Fruit fly (Drosophila melanogaster) whole organism, embryonic: ENCODE data around the gene CG31174.

Experiments
- CG10209 ChIP-seq: fragments of 200-800 bp; sonication (Bioruptor generic); optimal IDR thresholded peaks from 3 replicates; lab custom pipeline; 2017; ENCODE audit warnings: missing biosample characterization, mild to moderate bottlenecking, missing genetic modification characterization, missing genetic modification reagents
- CG10274 ChIP-seq: fragments of 200-800 bp; sonication (Bioruptor generic); optimal IDR thresholded peaks from 3 replicates; lab custom pipeline; 2017; ENCODE audit warnings: missing biosample characterization, mild to moderate bottlenecking, missing genetic modification characterization
- CG10366 ChIP-seq: fragments of 200-800 bp; sonication (Bioruptor generic); IDR thresholded peaks from 2 replicates; pipeline ENCODE4 v1.3.6; 2022; ENCODE audit warnings: missing biosample characterization, missing genetic modification characterization
- CG14441 ChIP-seq: fragments of 200-800 bp; sonication (Bioruptor generic); IDR thresholded peaks from 2 replicates; pipeline ENCODE4 v1.3.6; 2022; ENCODE audit warnings: missing biosample characterization, missing genetic modification characterization
- CG14965 ChIP-seq: fragments of 200-800 bp; sonication (Bioruptor generic); optimal IDR thresholded peaks from 2 replicates; lab custom pipeline; 2016; ENCODE audit warnings: missing biosample characterization, missing genetic modification characterization, borderline replicate concordance
- CG16863 ChIP-seq: fragments of 200-800 bp; sonication (Bioruptor generic); optimal IDR thresholded peaks from 3 replicates; lab custom pipeline; 2016; ENCODE audit warnings: missing biosample characterization, missing genetic modification characterization
- CG18619 ChIP-seq: fragments of 200-800 bp; sonication (Bioruptor generic); optimal IDR thresholded peaks from 3 replicates; lab custom pipeline; 2017; ENCODE audit warnings: missing biosample characterization, mild to moderate bottlenecking, missing genetic modification characterization
- CG2889 ChIP-seq: fragments of 200-800 bp; sonication (Bioruptor generic); IDR thresholded peaks from 3 replicates; pipeline ENCODE4 v1.3.6; 2022; ENCODE audit warnings: missing biosample characterization, missing genetic modification characterization
- CG32532 ChIP-seq: fragments of 200-800 bp; sonication (Bioruptor generic); IDR thresholded peaks from 2 replicates; pipeline ENCODE4 v1.3.6; 2022; ENCODE audit warnings: missing biosample characterization, missing genetic modification characterization
- CG34224 ChIP-seq: fragments of 200-800 bp; sonication (Bioruptor generic); IDR thresholded peaks from 3 replicates; pipeline ENCODE4 v1.3.6; 2022; ENCODE audit warnings: missing biosample characterization, missing genetic modification characterization; ENCODE audit not compliant: partially characterized antibody
- CG4360 ChIP-seq: fragments of 200-800 bp; sonication (Bioruptor generic); IDR thresholded peaks from 2 replicates; pipeline ENCODE4 v1.3.6; 2022; ENCODE audit warnings: missing biosample characterization, missing genetic modification characterization
- CG5245 ChIP-seq: fragments of 200-800 bp; sonication (Bioruptor generic); optimal IDR thresholded peaks from 3 replicates; lab custom pipeline; 2016; ENCODE audit warnings: missing biosample characterization, missing genetic modification characterization
- CG5953 ChIP-seq: fragments of 200-800 bp; sonication (Bioruptor generic); IDR thresholded peaks from 2 replicates; pipeline ENCODE4 v1.3.6; 2022; ENCODE audit warnings: missing biosample characterization, missing genetic modification characterization
- CG6689 ChIP-seq: fragments of 200-800 bp; sonication (Bioruptor generic); IDR thresholded peaks from 2 replicates; pipeline ENCODE4 v1.3.6; 2022; ENCODE audit warnings: missing biosample characterization, missing genetic modification characterization
- CG6813 ChIP-seq: fragments of 200-800 bp; sonication (Bioruptor generic); optimal IDR thresholded peaks from 2 replicates; lab custom pipeline; 2017; ENCODE audit warnings: missing biosample characterization, missing genetic modification characterization, mild to moderate bottlenecking, moderate library complexity, missing genetic modification reagents
- CG6854 ChIP-seq: fragments of 200-800 bp; sonication (Bioruptor generic); optimal IDR thresholded peaks from 3 replicates; lab custom pipeline; 2017; ENCODE audit warnings: missing biosample characterization, mild to moderate bottlenecking, missing genetic modification characterization
- CG8290 ChIP-seq, 3 experiments: fragments of 200-800 bp; sonication (Bioruptor generic); optimal IDR thresholded peaks; 2 replicates each; lab custom pipeline; 2016 to 2019; ENCODE audit warnings: missing biosample characterization in 3 of 3, missing genetic modification characterization in 3 of 3, mild to moderate bottlenecking in 2 of 3, moderate library complexity in 1 of 3
- CkIIα-i1 ChIP-seq: fragments of 200-800 bp; sonication (Bioruptor generic); IDR thresholded peaks from 2 replicates; pipeline ENCODE4 v1.3.6; 2022; ENCODE audit warnings: missing biosample characterization, missing genetic modification characterization
- CrebB ChIP-seq: fragments of 200-800 bp; sonication (Bioruptor generic); optimal IDR thresholded peaks from 3 replicates; lab custom pipeline; 2018; ENCODE audit warnings: missing biosample characterization, mild to moderate bottlenecking, missing genetic modification characterization
- Dek ChIP-seq: fragments of 200-800 bp; sonication (Bioruptor generic); optimal IDR thresholded peaks from 3 replicates; lab custom pipeline; 2019; ENCODE audit warnings: missing biosample characterization, mild to moderate bottlenecking, missing genetic modification characterization, moderate library complexity
- Dll ChIP-seq: fragments of 200-800 bp; sonication (Bioruptor generic); IDR thresholded peaks from 4 replicates; pipeline ENCODE4 v1.3.6; 2022; ENCODE audit warnings: missing biosample characterization, missing genetic modification characterization; ENCODE audit not compliant: partially characterized antibody
- NFAT ChIP-seq: fragments of 200-800 bp; sonication (Bioruptor generic); IDR thresholded peaks from 2 replicates; pipeline ENCODE4 v1.3.6; 2022; ENCODE audit warnings: missing biosample characterization, missing genetic modification characterization
- Rfx ChIP-seq: fragments of 200-800 bp; sonication (Bioruptor generic); IDR thresholded peaks from 2 replicates; pipeline ENCODE4 v1.3.6; 2022; ENCODE audit warnings: missing biosample characterization, missing genetic modification characterization
- Rx ChIP-seq: fragments of 200-800 bp; sonication (Bioruptor generic); IDR thresholded peaks from 2 replicates; pipeline ENCODE4 v1.3.6; 2022; ENCODE audit warnings: missing biosample characterization, missing genetic modification characterization
- Scr ChIP-seq: fragments of 200-800 bp; sonication (Bioruptor generic); IDR thresholded peaks from 2 replicates; pipeline ENCODE4 v1.3.6; 2022; ENCODE audit warnings: missing biosample characterization, missing genetic modification characterization; ENCODE audit not compliant: partially characterized antibody
- TFAM ChIP-seq: fragments of 200-800 bp; sonication (Bioruptor generic); optimal IDR thresholded peaks from 2 replicates; lab custom pipeline; 2017; ENCODE audit warnings: missing biosample characterization, missing genetic modification characterization, inconsistent platforms
- cad ChIP-seq: fragments of >200 bp; optimal IDR thresholded peaks from 2 replicates; lab custom pipeline; 2017; ENCODE audit warnings: missing biosample characterization, missing genetic modification characterization
- cas ChIP-seq: fragments of 200-800 bp; sonication (Bioruptor generic); IDR thresholded peaks from 2 replicates; pipeline ENCODE4 v1.3.6; 2022; ENCODE audit warnings: missing biosample characterization, missing genetic modification characterization
- chm ChIP-seq: fragments of 200-800 bp; sonication (Bioruptor generic); IDR thresholded peaks from 2 replicates; pipeline ENCODE4 v1.3.6; 2022; ENCODE audit warnings: missing biosample characterization, missing genetic modification characterization
- crol ChIP-seq: fragments of 200-800 bp; sonication (Bioruptor generic); IDR thresholded peaks from 2 replicates; pipeline ENCODE4 v1.3.6; 2022; ENCODE audit warnings: missing biosample characterization, missing genetic modification characterization
- fd102C ChIP-seq: fragments of 200-800 bp; sonication (Bioruptor generic); optimal IDR thresholded peaks from 2 replicates; lab custom pipeline; 2018; ENCODE audit warnings: missing biosample characterization, mild to moderate bottlenecking, missing genetic modification characterization, moderate library complexity
- hb ChIP-seq: fragments of 200-800 bp; sonication (Bioruptor generic); IDR thresholded peaks from 3 replicates; pipeline ENCODE4 v1.3.6; 2022; ENCODE audit warnings: missing biosample characterization, missing genetic modification characterization; ENCODE audit not compliant: partially characterized antibody
- lbe ChIP-seq: fragments of 200-800 bp; sonication (Bioruptor generic); optimal IDR thresholded peaks from 2 replicates; lab custom pipeline; 2016; ENCODE audit warnings: missing biosample characterization, mild to moderate bottlenecking, missing genetic modification characterization
- pb ChIP-seq: fragments of 200-800 bp; sonication (Bioruptor generic); optimal IDR thresholded peaks from 3 replicates; lab custom pipeline; 2016; ENCODE audit warnings: missing biosample characterization, missing genetic modification characterization
- phol ChIP-seq: fragments of 200-800 bp; sonication (Bioruptor generic); optimal IDR thresholded peaks from 3 replicates; lab custom pipeline; 2018; ENCODE audit warnings: missing biosample characterization, mild to moderate bottlenecking, missing genetic modification characterization, moderate library complexity
- repo ChIP-seq: fragments of 200-800 bp; sonication (Bioruptor generic); optimal IDR thresholded peaks from 2 replicates; lab custom pipeline; 2016; ENCODE audit warnings: missing biosample characterization, missing genetic modification characterization
- row ChIP-seq: fragments of 200-800 bp; sonication (Bioruptor generic); IDR thresholded peaks from 3 replicates; pipeline ENCODE4 v1.3.6; 2022; ENCODE audit warnings: missing biosample characterization, missing genetic modification characterization
- sens-2 ChIP-seq: fragments of 200-800 bp; sonication (Bioruptor generic); IDR thresholded peaks from 2 replicates; pipeline ENCODE4 v1.3.6; 2022; ENCODE audit warnings: missing biosample characterization, missing genetic modification characterization
- sna ChIP-seq: fragments of 200-800 bp; sonication (Bioruptor generic); IDR thresholded peaks from 2 replicates; pipeline ENCODE4 v1.3.6; 2022; ENCODE audit warnings: missing biosample characterization, missing genetic modification characterization; ENCODE audit not compliant: partially characterized antibody
- unc-4 ChIP-seq: fragments of 200-800 bp; sonication (Bioruptor generic); IDR thresholded peaks from 2 replicates; pipeline ENCODE4 v1.3.6; 2022; ENCODE audit warnings: missing biosample characterization, missing genetic modification characterization; ENCODE audit not compliant: partially characterized antibody

Gene CG31174

DNA sequence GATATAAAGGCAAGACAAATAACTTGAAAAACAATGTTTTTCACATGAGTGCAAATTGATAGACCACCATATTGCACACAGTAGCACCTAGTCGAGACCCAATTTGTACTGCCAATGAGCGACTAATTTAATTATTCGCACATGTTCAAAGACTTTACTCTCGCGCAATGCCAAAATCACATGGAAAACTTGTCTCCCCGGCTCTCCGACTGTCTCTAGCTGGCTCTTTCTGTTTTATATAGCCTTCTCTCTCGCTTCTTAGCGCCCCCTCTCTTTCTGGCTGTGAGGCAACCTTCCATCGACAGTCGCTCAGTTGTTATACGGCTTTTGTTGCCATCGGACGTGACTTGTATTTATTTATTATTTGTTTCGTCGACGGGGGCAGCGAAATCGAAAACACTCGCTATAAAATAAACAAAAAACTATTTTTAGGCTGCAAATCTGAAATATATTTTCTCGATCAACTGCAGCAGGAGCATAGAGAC lies 5.7 kb upstream of the CG31174 start, which contains the start of gene CG6656 (continued):
- TF ChIP-seq chm (GFP tag; lab: Robert Waterston, UW) (peak; percentile 59; the same call in 1 of the 2 replicates), CG8290 (GFP tag; optimal IDR thresholded peaks at IDR 0.05; lab: Kevin White, UChicago) (no peak), CG8290 (tag; optimal IDR thresholded peaks at IDR 0.05; lab: Kevin White, UChicago) (peak in 1 of 2 experiments; percentile 46), Rfx (GFP tag; lab: Robert Waterston, UW) (peak; percentile 49), CG10209 (GFP tag; lab: Kevin White, UChicago) (peak; percentile 16), repo (GFP tag; lab: Kevin White, UChicago) (peak; percentile 6), fd102C (no peak), NFAT (GFP tag; lab: Robert Waterston, UW) (peak; percentile 34; the same call in 1 of the 2 replicates), CG5245 (no peak), CG10274 (GFP tag; lab: Kevin White, UChicago) (no peak), CG32532 (GFP tag; lab: Robert Waterston, UW) (peak; percentile 57; the same call in 1 of the 2 replicates), CG6689 (GFP tag; lab: Robert Waterston, UW) (no peak), cas (GFP tag; lab: Robert Waterston, UW) (no peak), CG6854 (no peak), Scr (GFP tag; lab: Robert Waterston, UW) (peak; percentile 42; the same call in 1 of the 2 replicates), row (GFP tag; lab: Robert Waterston, UW) (peak; percentile 39; the same call in 2 of the 3 replicates), TFAM (GFP tag; lab: Kevin White, UChicago) (no peak), CG2889 (GFP tag; lab: Robert Waterston, UW) (no peak), CG14965 (no peak), Rx (GFP tag; lab: Robert Waterston, UW) (no peak), hb (0 out of 3 replicates have a peak, but pooled peaks have one; percentile 18), CG5953 (GFP tag; lab: Robert Waterston, UW) (peak; percentile 7; the same call in 1 of the 2 replicates), Dek (tag; lab: Kevin White, UChicago) (no peak), unc-4 (GFP tag; lab: Robert Waterston, UW) (peak; percentile 28; the same call in 1 of the 2 replicates), CG18619 (GFP tag; lab: Kevin White, UChicago) (peak; percentile 5), sna (GFP tag; lab: Robert Waterston, UW) (0 out of 2 replicates have a peak, but pooled peaks have one; percentile 36), CG14441 (0 out of 2 replicates have a peak, but pooled peaks have one; percentile 17), sens-2 (GFP tag; lab: Robert Waterston, UW) (no peak), phol (tag; lab: Kevin White, UChicago) (no peak), Dll (GFP tag; lab: Robert Waterston, UW) (0 out of 4 replicates have a peak, but pooled peaks have one; percentile 8), pb (GFP tag; lab: Kevin White, UChicago) (peak; percentile 27), cad (GFP tag; lab: Kevin White, UChicago) (no peak), lbe (GFP tag; lab: Kevin White, UChicago) (peak; percentile 67), CG10366 (GFP tag; lab: Robert Waterston, UW) (no peak), CrebB (tag; lab: Kevin White, UChicago) (peak; percentile 8), CG4360 (GFP tag; lab: Robert Waterston, UW) (no peak), CG34224 (GFP tag; lab: Robert Waterston, UW) (peak; percentile 25; the same call in 1 of the 3 replicates), CkIIα-i1 (GFP tag; lab: Robert Waterston, UW) (no peak), CG16863 (GFP tag; lab: Kevin White, UChicago) (peak; percentile 2), crol (GFP tag; lab: Robert Waterston, UW) (0 out of 2 replicates have a peak, but pooled peaks have one; percentile 10), CG6813 (peak; percentile 1)
